Fruit fly (Drosophila melanogaster): Measurements from ENCODE around the gene CG6276.

CG6276 gene

DNA sequence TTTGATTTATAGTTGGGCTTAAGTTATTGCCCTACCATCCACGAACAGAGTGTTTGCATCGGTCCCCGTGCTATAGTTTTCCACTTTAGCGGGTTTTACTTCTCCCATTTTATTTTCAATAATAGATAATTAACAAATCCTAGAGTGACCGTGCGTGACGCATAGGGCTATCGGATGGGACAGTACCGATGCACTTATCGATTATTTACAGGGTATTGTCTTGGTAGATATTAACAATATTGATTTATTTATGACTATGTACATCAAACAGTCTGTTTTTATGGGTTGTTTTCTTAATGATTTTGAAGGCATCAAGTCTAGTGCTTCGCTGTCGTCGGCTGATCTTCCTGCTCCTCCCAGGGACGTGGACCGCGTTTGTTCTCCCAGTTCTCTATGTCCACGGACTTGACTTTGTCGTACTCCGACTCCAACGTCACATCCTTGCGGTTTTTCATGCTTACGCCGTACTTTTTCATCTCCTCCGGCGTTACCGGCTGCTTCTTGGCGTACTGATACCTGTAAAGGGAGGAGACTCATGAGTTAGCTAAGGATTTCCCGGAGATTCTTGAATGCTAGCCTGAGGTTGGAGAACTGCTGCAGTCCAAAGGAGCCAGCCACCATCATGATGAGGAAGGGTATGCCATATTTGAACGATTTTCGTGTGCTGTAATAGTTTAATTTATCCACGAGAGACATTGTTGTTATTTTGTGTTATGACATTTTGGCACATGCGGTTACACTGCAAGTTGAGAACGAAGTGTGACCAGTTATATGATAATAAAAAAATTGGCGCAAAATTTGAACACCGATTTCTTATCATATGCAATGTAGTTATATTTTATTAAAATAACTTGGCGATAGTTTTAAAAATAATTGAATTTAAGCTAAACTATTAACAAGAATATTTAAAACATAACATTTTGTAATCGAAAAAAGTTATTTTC, 41.7 kb downstream of the CG6276 start, which contains the start of the genes MRG15 and Tm1:
MRG15 (minus strand) TSS at position 184 of the 944 bp plus-strand sequence.
Tm1 (plus strand) TSS at position 295 of the 944 bp plus-strand sequence.
- TF ChIP-seq CG8301 (tag; optimal IDR thresholded peaks at IDR 0.05), result no peak
- TF ChIP-seq CG17806 (tag; optimal IDR thresholded peaks at IDR 0.05), result no peak
- TF ChIP-seq CG13204 (GFP tag; optimal IDR thresholded peaks at IDR 0.05), result no peak
- TF ChIP-seq CG10348 (GFP tag; IDR thresholded peaks at IDR 0.05), result no peak
- no peak for TF ChIP-seq CG15710 (tag; optimal IDR thresholded peaks at IDR 0.05)
- no peak for TF ChIP-seq CG34367 (tag; optimal IDR thresholded peaks at IDR 0.05)
- TF ChIP-seq D1 (tag; optimal IDR thresholded peaks at IDR 0.05), result no peak
- no peak for TF ChIP-seq Ets98B (GFP tag; IDR thresholded peaks at IDR 0.05)
- no peak for TF ChIP-seq CG14655 (GFP tag; optimal IDR thresholded peaks at IDR 0.05)
- TF ChIP-seq CG32121 (GFP tag; IDR thresholded peaks at IDR 0.05), result no peak
- no peak for TF ChIP-seq CG9948 (tag; optimal IDR thresholded peaks at IDR 0.05)
- no peak for TF ChIP-seq CG12605 (GFP tag; IDR thresholded peaks at IDR 0.05)
- no peak for TF ChIP-seq CG4496 (GFP tag; IDR thresholded peaks at IDR 0.05)
- no peak for TF ChIP-seq EcR (GFP tag; optimal IDR thresholded peaks at IDR 0.05)
- no peak for TF ChIP-seq CG8159 (tag; optimal IDR thresholded peaks at IDR 0.05)
- no peak for TF ChIP-seq Pif1A (GFP tag; optimal IDR thresholded peaks at IDR 0.05)
- TF ChIP-seq Pif1B (GFP tag; optimal IDR thresholded peaks at IDR 0.05), result no peak
- no peak for TF ChIP-seq gl (tag; optimal IDR thresholded peaks at IDR 0.05)
- TF ChIP-seq rn (GFP tag; IDR thresholded peaks at IDR 0.05), result no peak
- TF ChIP-seq Snoo (tag; optimal IDR thresholded peaks at IDR 0.05), result no peak

- no peak for TF ChIP-seq CG13204 (GFP tag; optimal IDR thresholded peaks at IDR 0.05)
- TF ChIP-seq CG9948 (tag; optimal IDR thresholded peaks at IDR 0.05), result peak; percentile 98
- TF ChIP-seq Ets98B (GFP tag; IDR thresholded peaks at IDR 0.05), result peak; percentile 90
- no peak for TF ChIP-seq D1 (tag; optimal IDR thresholded peaks at IDR 0.05)
- TF ChIP-seq EcR (GFP tag; optimal IDR thresholded peaks at IDR 0.05), result peak; percentile 85
- peak; percentile 67; the same call in 2 of the 3 replicates for TF ChIP-seq fd96Ca (GFP tag; IDR thresholded peaks at IDR 0.05)
- peak; percentile 98 for TF ChIP-seq CG15710 (tag; optimal IDR thresholded peaks at IDR 0.05)
- TF ChIP-seq CG10348 (GFP tag; IDR thresholded peaks at IDR 0.05), result peak; percentile 83
- TF ChIP-seq CG34367 (tag; optimal IDR thresholded peaks at IDR 0.05), result peak; percentile 97
- peak; percentile 91 for TF ChIP-seq gl (tag; optimal IDR thresholded peaks at IDR 0.05)
- TF ChIP-seq Pif1A (GFP tag; optimal IDR thresholded peaks at IDR 0.05), result no peak
- peak; percentile 99 for TF ChIP-seq CG8159 (tag; optimal IDR thresholded peaks at IDR 0.05)
- peak; percentile 94 for TF ChIP-seq CG12605 (GFP tag; IDR thresholded peaks at IDR 0.05)
- TF ChIP-seq Snoo (tag; optimal IDR thresholded peaks at IDR 0.05), result peak; percentile 97
- peak; percentile 87 for TF ChIP-seq rn (GFP tag; IDR thresholded peaks at IDR 0.05)
- peak; percentile 98 for TF ChIP-seq CG8301 (tag; optimal IDR thresholded peaks at IDR 0.05)
- no peak for TF ChIP-seq Pif1B (GFP tag; optimal IDR thresholded peaks at IDR 0.05)
- peak; percentile 96 for TF ChIP-seq CG32121 (GFP tag; IDR thresholded peaks at IDR 0.05)
- peak; percentile 93 for TF ChIP-seq CG4496 (GFP tag; IDR thresholded peaks at IDR 0.05)
- no peak for TF ChIP-seq CG14655 (GFP tag; optimal IDR thresholded peaks at IDR 0.05)
- TF ChIP-seq CG17806 (tag; optimal IDR thresholded peaks at IDR 0.05), result peak; percentile 98
Measured at dm6 chr3R:15275158-15275623, 44.7 kb downstream of the CG6276 start, which contains the start of the genes Cp190 and CG4338. Cp190 (minus strand) TSS chr3R:15275241. CG4338 (plus strand) TSS chr3R:15275522.

DNA sequence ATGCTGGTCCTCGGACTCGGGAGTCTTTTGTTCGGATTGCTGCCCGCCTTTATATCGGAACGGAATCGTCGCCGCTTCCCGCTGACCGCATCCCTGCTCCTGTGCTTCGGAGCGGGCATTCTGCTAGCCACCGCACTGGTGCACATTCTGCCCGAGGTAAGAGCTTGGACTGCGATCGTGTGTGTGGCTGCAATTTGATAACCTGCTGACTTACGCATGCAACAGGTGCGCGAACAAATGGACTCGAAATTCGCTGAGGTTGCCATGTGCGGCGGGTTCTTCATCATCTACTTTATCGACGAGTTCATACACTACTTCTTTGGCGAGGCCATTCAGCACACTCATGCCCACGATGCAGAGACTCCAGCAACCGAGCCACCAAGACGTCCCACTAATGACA, 51.0 kb downstream of the CG6276 start:
- TF ChIP-seq gl (tag; optimal IDR thresholded peaks at IDR 0.05), result no peak
- no peak for TF ChIP-seq CG9948 (tag; optimal IDR thresholded peaks at IDR 0.05)
- TF ChIP-seq rn (GFP tag; IDR thresholded peaks at IDR 0.05), result no peak
- no peak for TF ChIP-seq Snoo (tag; optimal IDR thresholded peaks at IDR 0.05)
- TF ChIP-seq CG13204 (GFP tag; optimal IDR thresholded peaks at IDR 0.05), result no peak
- no peak for TF ChIP-seq CG8159 (tag; optimal IDR thresholded peaks at IDR 0.05)
- TF ChIP-seq CG4496 (GFP tag; IDR thresholded peaks at IDR 0.05), result no peak
- no peak for TF ChIP-seq CG34367 (tag; optimal IDR thresholded peaks at IDR 0.05)
- no peak for TF ChIP-seq CG15710 (tag; optimal IDR thresholded peaks at IDR 0.05)
- TF ChIP-seq EcR (GFP tag; optimal IDR thresholded peaks at IDR 0.05), result no peak
- TF ChIP-seq Pif1B (GFP tag; optimal IDR thresholded peaks at IDR 0.05), result no peak
- no peak for TF ChIP-seq CG32121 (GFP tag; IDR thresholded peaks at IDR 0.05)
- no peak for TF ChIP-seq CG17806 (tag; optimal IDR thresholded peaks at IDR 0.05)
- no peak for TF ChIP-seq fd96Ca (GFP tag; IDR thresholded peaks at IDR 0.05)

dm6 chr3R:15268426-15268825, 51.4 kb downstream of the CG6276 start, which contains the start of the genes CG14864 and Zip88E:
CG14864 (minus strand) TSS chr3R:15268538.
Zip88E (plus strand) TSS chr3R:15268662.
- TF ChIP-seq Pif1A (GFP tag; optimal IDR thresholded peaks at IDR 0.05) (no peak), CG32121 (GFP tag; IDR thresholded peaks at IDR 0.05) (no peak), CG13204 (GFP tag; optimal IDR thresholded peaks at IDR 0.05) (no peak), EcR (GFP tag; optimal IDR thresholded peaks at IDR 0.05) (no peak), gl (tag; optimal IDR thresholded peaks at IDR 0.05) (no peak), CG9948 (tag; optimal IDR thresholded peaks at IDR 0.05) (no peak), Pif1B (GFP tag; optimal IDR thresholded peaks at IDR 0.05) (no peak), D1 (tag; optimal IDR thresholded peaks at IDR 0.05) (no peak), CG34367 (tag; optimal IDR thresholded peaks at IDR 0.05) (no peak), CG4496 (GFP tag; IDR thresholded peaks at IDR 0.05) (no peak), CG8159 (tag; optimal IDR thresholded peaks at IDR 0.05) (no peak), CG8301 (tag; optimal IDR thresholded peaks at IDR 0.05) (no peak), fd96Ca (GFP tag; IDR thresholded peaks at IDR 0.05) (no peak), Ets98B (GFP tag; IDR thresholded peaks at IDR 0.05) (no peak), CG14655 (GFP tag; optimal IDR thresholded peaks at IDR 0.05) (no peak), CG10348 (GFP tag; IDR thresholded peaks at IDR 0.05) (no peak)

All from whole organism, pupa.